Fruit fly (Drosophila melanogaster) whole organism, embryonic: ENCODE data around the gene Tasp1.

Experiments used
- Bteb2 ChIP-seq: fragments of 200-800 bp; sonication (Bioruptor generic); optimal IDR thresholded peaks from 2 replicates; lab custom pipeline; 2016; ENCODE audit warnings: missing biosample characterization, missing genetic modification characterization
- CG10147 ChIP-seq: fragments of 200-800 bp; sonication (Bioruptor generic); optimal IDR thresholded peaks from 2 replicates; lab custom pipeline; 2019; ENCODE audit warnings: missing biosample characterization, mild to moderate bottlenecking, missing genetic modification characterization, moderate library complexity
- CG11504 ChIP-seq: fragments of 200-800 bp; sonication (Bioruptor generic); optimal IDR thresholded peaks from 3 replicates; lab custom pipeline; 2019; ENCODE audit warnings: missing biosample characterization, mild to moderate bottlenecking, missing genetic modification characterization, moderate library complexity
- CG11723 ChIP-seq: fragments of 200-800 bp; sonication (Bioruptor generic); optimal IDR thresholded peaks from 2 replicates; lab custom pipeline; 2017; ENCODE audit warnings: missing biosample characterization, mild to moderate bottlenecking, missing genetic modification characterization
- CG12104 ChIP-seq: fragments of 200-800 bp; sonication (Bioruptor generic); optimal IDR thresholded peaks from 3 replicates; lab custom pipeline; 2016; ENCODE audit warnings: missing biosample characterization, missing genetic modification characterization
- CG13123 ChIP-seq: fragments of 200-800 bp; sonication (Bioruptor generic); optimal IDR thresholded peaks from 2 replicates; lab custom pipeline; 2016; ENCODE audit warnings: missing biosample characterization, missing genetic modification characterization
- CG13296 ChIP-seq: fragments of 200-800 bp; sonication (Bioruptor generic); optimal IDR thresholded peaks from 3 replicates; lab custom pipeline; 2018; ENCODE audit warnings: missing biosample characterization, mild to moderate bottlenecking, missing genetic modification characterization
- CG14965 ChIP-seq: fragments of 200-800 bp; sonication (Bioruptor generic); optimal IDR thresholded peaks from 2 replicates; lab custom pipeline; 2016; ENCODE audit warnings: missing biosample characterization, missing genetic modification characterization, borderline replicate concordance
- CG1529 ChIP-seq: fragments of 200-800 bp; sonication (Bioruptor generic); optimal IDR thresholded peaks from 3 replicates; lab custom pipeline; 2018; ENCODE audit warnings: missing biosample characterization, missing genetic modification characterization
- CG15696 ChIP-seq: fragments of 200-800 bp; sonication (Bioruptor generic); optimal IDR thresholded peaks from 2 replicates; lab custom pipeline; 2019; ENCODE audit warnings: missing biosample characterization, mild to moderate bottlenecking, missing genetic modification characterization, moderate library complexity
- CG17359 ChIP-seq: fragments of 200-800 bp; sonication (Bioruptor generic); optimal IDR thresholded peaks from 3 replicates; lab custom pipeline; 2018; ENCODE audit warnings: missing biosample characterization, mild to moderate bottlenecking, missing genetic modification characterization, moderate library complexity
- CG17612 ChIP-seq: fragments of 200-800 bp; sonication (Bioruptor generic); IDR thresholded peaks from 2 replicates; pipeline ENCODE4 v1.3.6; 2022; ENCODE audit warnings: missing biosample characterization, missing genetic modification characterization
- CG17802 ChIP-seq: fragments of 200-800 bp; sonication (Bioruptor generic); optimal IDR thresholded peaks from 2 replicates; lab custom pipeline; 2018; ENCODE audit warnings: missing biosample characterization, mild to moderate bottlenecking, missing genetic modification characterization, moderate library complexity
- CG18764 ChIP-seq: fragments of 200-800 bp; sonication (Bioruptor generic); optimal IDR thresholded peaks from 3 replicates; lab custom pipeline; 2016; ENCODE audit warnings: missing biosample characterization, missing genetic modification characterization
- CG2678 ChIP-seq: fragments of 200-800 bp; sonication (Bioruptor generic); optimal IDR thresholded peaks from 3 replicates; lab custom pipeline; 2019; ENCODE audit warnings: missing biosample characterization, mild to moderate bottlenecking, missing genetic modification characterization, moderate library complexity
- CG32772 ChIP-seq: fragments of 200-800 bp; sonication (Bioruptor generic); IDR thresholded peaks from 2 replicates; pipeline ENCODE4 v1.3.6; 2022; ENCODE audit warnings: missing biosample characterization, missing genetic modification characterization
- CG42726 ChIP-seq: fragments of 200-800 bp; sonication (Bioruptor generic); IDR thresholded peaks from 2 replicates; pipeline ENCODE4 v1.3.6; 2022; ENCODE audit warnings: missing biosample characterization, missing genetic modification characterization; ENCODE audit not compliant: partially characterized antibody
- CG4282 ChIP-seq: fragments of 200-800 bp; sonication (Bioruptor generic); optimal IDR thresholded peaks from 2 replicates; lab custom pipeline; 2016; ENCODE audit warnings: missing biosample characterization, missing genetic modification characterization
- CG4360 ChIP-seq: fragments of 200-800 bp; sonication (Bioruptor generic); IDR thresholded peaks from 2 replicates; pipeline ENCODE4 v1.3.6; 2022; ENCODE audit warnings: missing biosample characterization, missing genetic modification characterization
- CG5180 ChIP-seq: fragments of 200-800 bp; sonication (Bioruptor generic); optimal IDR thresholded peaks from 3 replicates; lab custom pipeline; 2017; ENCODE audit warnings: missing biosample characterization, missing genetic modification characterization, mild to moderate bottlenecking, moderate library complexity, missing genetic modification reagents
- CG6254 ChIP-seq: fragments of 200-800 bp; sonication (Bioruptor generic); optimal IDR thresholded peaks from 3 replicates; lab custom pipeline; 2017; ENCODE audit warnings: mild to moderate bottlenecking, missing biosample characterization, missing genetic modification reagents, missing genetic modification characterization
- CG6765 ChIP-seq: fragments of 200-800 bp; sonication (Bioruptor generic); optimal IDR thresholded peaks from 3 replicates; lab custom pipeline; 2017; ENCODE audit warnings: missing biosample characterization, mild to moderate bottlenecking, missing genetic modification characterization
- CkIIα-i1 ChIP-seq: fragments of 200-800 bp; sonication (Bioruptor generic); IDR thresholded peaks from 2 replicates; pipeline ENCODE4 v1.3.6; 2022; ENCODE audit warnings: missing biosample characterization, missing genetic modification characterization
- D19B ChIP-seq: fragments of 200-800 bp; sonication (Bioruptor generic); optimal IDR thresholded peaks from 2 replicates; lab custom pipeline; 2017; ENCODE audit warnings: missing biosample characterization, mild to moderate bottlenecking, missing genetic modification characterization
- Dll ChIP-seq: fragments of 200-800 bp; sonication (Bioruptor generic); IDR thresholded peaks from 4 replicates; pipeline ENCODE4 v1.3.6; 2022; ENCODE audit warnings: missing biosample characterization, missing genetic modification characterization; ENCODE audit not compliant: partially characterized antibody
- Drgx ChIP-seq: fragments of 200-800 bp; sonication (Bioruptor generic); IDR thresholded peaks from 2 replicates; pipeline ENCODE4 v1.3.6; 2022; ENCODE audit warnings: missing biosample characterization, missing genetic modification characterization
- Fer2 ChIP-seq: fragments of 200-800 bp; sonication (Bioruptor generic); optimal IDR thresholded peaks from 2 replicates; lab custom pipeline; 2018; ENCODE audit warnings: missing biosample characterization, mild to moderate bottlenecking, missing genetic modification characterization, moderate library complexity
- Fer3 ChIP-seq: fragments of 200-800 bp; sonication (Bioruptor generic); optimal IDR thresholded peaks from 2 replicates; lab custom pipeline; 2018; ENCODE audit warnings: missing biosample characterization, mild to moderate bottlenecking, missing genetic modification characterization, moderate library complexity
- Gug ChIP-seq: fragments of 200-800 bp; sonication (Bioruptor generic); IDR thresholded peaks from 4 replicates; pipeline ENCODE4 v1.3.6; 2022; ENCODE audit warnings: missing biosample characterization, missing genetic modification characterization
- H15 ChIP-seq: fragments of 200-800 bp; sonication (Bioruptor generic); IDR thresholded peaks from 3 replicates; pipeline ENCODE4 v1.3.6; 2022; ENCODE audit warnings: missing biosample characterization, missing genetic modification characterization
- HLH3B ChIP-seq: fragments of 200-800 bp; sonication (Bioruptor generic); IDR thresholded peaks from 2 replicates; pipeline ENCODE4 v1.3.6; 2022; ENCODE audit warnings: missing biosample characterization, missing genetic modification characterization
- HLH54F ChIP-seq: fragments of 200-800 bp; sonication (Bioruptor generic); optimal IDR thresholded peaks from 3 replicates; lab custom pipeline; 2016; ENCODE audit warnings: missing biosample characterization, missing genetic modification characterization
- Jarid2 ChIP-seq: fragments of 200-800 bp; sonication (Bioruptor generic); optimal IDR thresholded peaks from 3 replicates; lab custom pipeline; 2017; ENCODE audit warnings: mild to moderate bottlenecking, missing biosample characterization, missing genetic modification reagents, missing genetic modification characterization
- NK7.1 ChIP-seq: fragments of 200-800 bp; sonication (Bioruptor generic); optimal IDR thresholded peaks from 3 replicates; lab custom pipeline; 2016; ENCODE audit warnings: missing biosample characterization, missing genetic modification characterization
- Trl ChIP-seq, 3 experiments: fragments of >200 bp in 2 of 3; fragments of 200-800 bp in 1 of 3; sonication (Bioruptor generic) in 1 of 3; optimal IDR thresholded peaks; 2 replicates in 1 of 3; 3 replicates in 2 of 3; lab custom pipeline; 2016 to 2017; ENCODE audit warnings: missing biosample characterization in 1 of 3, missing genetic modification characterization in 1 of 3
- ash1 ChIP-seq: fragments of 200-800 bp; sonication (Bioruptor generic); optimal IDR thresholded peaks from 2 replicates; lab custom pipeline; 2018; ENCODE audit warnings: missing biosample characterization, mild to moderate bottlenecking, missing genetic modification characterization
- corto ChIP-seq: fragments of 200-800 bp; sonication (Bioruptor generic); optimal IDR thresholded peaks from 2 replicates; lab custom pipeline; 2016; ENCODE audit warnings: missing biosample characterization, mild to moderate bottlenecking, missing genetic modification characterization, moderate library complexity
- da ChIP-seq: fragments of 200-800 bp; sonication (Bioruptor generic); optimal IDR thresholded peaks from 2 replicates; lab custom pipeline; 2016; ENCODE audit warnings: missing biosample characterization, missing genetic modification characterization
- dimm ChIP-seq: fragments of 200-800 bp; sonication (Bioruptor generic); IDR thresholded peaks from 2 replicates; pipeline ENCODE4 v1.3.6; 2022; ENCODE audit warnings: missing biosample characterization, missing genetic modification characterization
- exex ChIP-seq: fragments of 200-800 bp; sonication (Bioruptor generic); optimal IDR thresholded peaks from 4 replicates; lab custom pipeline; 2018; ENCODE audit warnings: missing biosample characterization, mild to moderate bottlenecking, missing genetic modification characterization, moderate library complexity
- eyg ChIP-seq: fragments of 200-800 bp; sonication (Bioruptor generic); optimal IDR thresholded peaks from 3 replicates; lab custom pipeline; 2016; ENCODE audit warnings: missing biosample characterization, missing genetic modification characterization
- grau ChIP-seq: fragments of 200-800 bp; optimal IDR thresholded peaks from 3 replicates; lab custom pipeline; 2019; ENCODE audit warnings: missing biosample characterization, mild to moderate bottlenecking, missing genetic modification characterization, moderate library complexity
- grn ChIP-seq: fragments of 200-800 bp; sonication (Bioruptor generic); optimal IDR thresholded peaks from 3 replicates; lab custom pipeline; 2017; ENCODE audit warnings: missing biosample characterization, missing genetic modification characterization
- ind ChIP-seq: fragments of 200-800 bp; sonication (Bioruptor generic); optimal IDR thresholded peaks from 3 replicates; lab custom pipeline; 2016; ENCODE audit warnings: missing biosample characterization, missing genetic modification characterization
- kah ChIP-seq: fragments of 200-800 bp; sonication (Bioruptor generic); optimal IDR thresholded peaks from 2 replicates; lab custom pipeline; 2018; ENCODE audit warnings: missing biosample characterization, mild to moderate bottlenecking, missing genetic modification characterization
- luna ChIP-seq: fragments of 200-800 bp; sonication (Bioruptor generic); optimal IDR thresholded peaks from 2 replicates; lab custom pipeline; 2016; ENCODE audit warnings: missing biosample characterization, missing genetic modification characterization
- mirr ChIP-seq: fragments of 200-800 bp; sonication (Bioruptor generic); optimal IDR thresholded peaks from 3 replicates; lab custom pipeline; 2018; ENCODE audit warnings: missing biosample characterization, mild to moderate bottlenecking, missing genetic modification characterization
- oc ChIP-seq: fragments of 200-800 bp; sonication (Bioruptor generic); optimal IDR thresholded peaks from 2 replicates; lab custom pipeline; 2018; ENCODE audit warnings: missing biosample characterization, mild to moderate bottlenecking, missing genetic modification characterization, moderate library complexity
- sens ChIP-seq: fragments of 200-800 bp; sonication (Bioruptor generic); peaks from one replicate; lab custom pipeline; 2016; ENCODE audit warnings: missing biosample characterization, missing genetic modification characterization
- sug ChIP-seq: fragments of 200-800 bp; optimal IDR thresholded peaks from 2 replicates; lab custom pipeline; 2019; ENCODE audit warnings: missing biosample characterization, mild to moderate bottlenecking, missing genetic modification characterization, moderate library complexity
- trh ChIP-seq: fragments of 200-800 bp; sonication (Bioruptor generic); optimal IDR thresholded peaks from 2 replicates; lab custom pipeline; 2016; ENCODE audit warnings: missing biosample characterization, missing genetic modification characterization

The Tasp1 gene

dm6 chr3L:16051719-16052122 is 35.6 kb downstream of the Tasp1 start, which contains the start of gene Mbs (continued):
- TF ChIP-seq sens (GFP tag; lab: Kevin White, UChicago) (peak; percentile 80), CG15696 (tag; lab: Kevin White, UChicago) (no peak), CG18764 (GFP tag; lab: Kevin White, UChicago) (no peak), mirr (peak; percentile 23), ash1 (no peak), H15 (GFP tag; lab: Robert Waterston, UW) (no peak), kah (GFP tag; lab: Kevin White, UChicago) (no peak), D19B (GFP tag; lab: Kevin White, UChicago) (no peak), CG42726 (GFP tag; lab: Robert Waterston, UW) (peak; percentile 54; the same call in 1 of the 2 replicates), ind (GFP tag; lab: Kevin White, UChicago) (no peak), Trl (optimal IDR thresholded peaks at IDR 0.05; lab: Kevin White, UChicago) (no peak), Trl (GFP tag; optimal IDR thresholded peaks at IDR 0.05; lab: Kevin White, UChicago) (no peak), CG14965 (GFP tag; lab: Kevin White, UChicago) (no peak), CG4360 (GFP tag; lab: Robert Waterston, UW) (no peak), dimm (GFP tag; lab: Robert Waterston, UW) (no peak), oc (tag; lab: Kevin White, UChicago) (no peak), Gug (GFP tag; lab: Robert Waterston, UW) (no peak), CG13123 (GFP tag; lab: Kevin White, UChicago) (no peak), Bteb2 (GFP tag; lab: Kevin White, UChicago) (no peak), CG4282 (no peak), CG2678 (tag; lab: Kevin White, UChicago) (peak; percentile 1), NK7.1 (GFP tag; lab: Kevin White, UChicago) (no peak), Fer2 (tag; lab: Kevin White, UChicago) (no peak), HLH3B (no peak), trh (no peak), CG5180 (GFP tag; lab: Kevin White, UChicago) (no peak), CG10147 (GFP tag; lab: Kevin White, UChicago) (peak; percentile 9), CG17612 (GFP tag; lab: Robert Waterston, UW) (no peak), corto (GFP tag; lab: Kevin White, UChicago) (no peak), grau (tag; lab: Kevin White, UChicago) (peak; percentile 16), CG17359 (peak; percentile 11), exex (no peak), Fer3 (tag; lab: Kevin White, UChicago) (peak; percentile 33), eyg (GFP tag; lab: Kevin White, UChicago) (no peak), Dll (GFP tag; lab: Robert Waterston, UW) (peak; percentile 10; the same call in 3 of the 4 replicates), CG32772 (GFP tag; lab: Robert Waterston, UW) (no peak), da (GFP tag; lab: Kevin White, UChicago) (no peak), CG6254 (GFP tag; lab: Kevin White, UChicago) (no peak), Jarid2 (peak; percentile 51), CG6765 (GFP tag; lab: Kevin White, UChicago) (peak; percentile 55), Drgx (GFP tag; lab: Robert Waterston, UW) (no peak), luna (GFP tag; lab: Kevin White, UChicago) (no peak), CG11723 (no peak), grn (GFP tag; lab: Kevin White, UChicago) (no peak), CG1529 (GFP tag; lab: Kevin White, UChicago) (no peak), CG13296 (GFP tag; lab: Kevin White, UChicago) (peak; percentile 57), CG12104 (GFP tag; lab: Kevin White, UChicago) (no peak), CkIIα-i1 (no peak), sug (tag; lab: Kevin White, UChicago) (peak; percentile 18), CG11504 (tag; lab: Kevin White, UChicago) (peak; percentile 6), HLH54F (GFP tag; lab: Kevin White, UChicago) (no peak), CG17802 (tag; lab: Kevin White, UChicago) (no peak)
